Worm (Caenorhabditis elegans) whole organism, mixed stage, embryonic: Measurements from ENCODE around the gene fbxa-151.

Experiments
- elt-1 ChIP-seq: sonication (generic microtip); optimal IDR thresholded peaks from 2 replicates; lab custom pipeline; 2017; ENCODE audit warnings: missing genetic modification characterization, mild to moderate bottlenecking, missing compliant biosample characterization, antibody characterized with exemption, moderate library complexity, borderline replicate concordance; ENCODE audit not compliant: insufficient read depth
- lin-13 ChIP-seq: fragments of 150-350 bp; optimal IDR thresholded peaks from 2 replicates; lab custom pipeline; 2014; ENCODE audit warnings: missing biosample characterization, missing genetic modification characterization
- mep-1 ChIP-seq: fragments of 150-350 bp; optimal IDR thresholded peaks from 2 replicates; lab custom pipeline; 2017; ENCODE audit warnings: missing biosample characterization, missing genetic modification reagents, missing genetic modification characterization, inconsistent platforms
- nhr-237 ChIP-seq: fragments of 150-350 bp; optimal IDR thresholded peaks from 2 replicates; lab custom pipeline; 2014; ENCODE audit warnings: missing biosample characterization, missing genetic modification characterization
- nhr-28 ChIP-seq: fragments of 150-350 bp; optimal IDR thresholded peaks from 2 replicates; lab custom pipeline; 2014; ENCODE audit warnings: missing biosample characterization, missing genetic modification characterization
- pha-4 ChIP-seq: fragments of 150-350 bp; optimal IDR thresholded peaks from 2 replicates; lab custom pipeline; 2018; ENCODE audit warnings: missing biosample characterization, missing genetic modification reagents, missing genetic modification characterization
- tbx-8 ChIP-seq: fragments of 200-800 bp; sonication (Bioruptor generic); optimal IDR thresholded peaks from 2 replicates; lab custom pipeline; 2018; ENCODE audit warnings: mild to moderate bottlenecking, missing genetic modification characterization, moderate library complexity, missing compliant biosample characterization
- unc-39 ChIP-seq: fragments of 150-350 bp; optimal IDR thresholded peaks from 2 replicates; lab custom pipeline; 2014; ENCODE audit warnings: missing biosample characterization, missing genetic modification characterization

DNA sequence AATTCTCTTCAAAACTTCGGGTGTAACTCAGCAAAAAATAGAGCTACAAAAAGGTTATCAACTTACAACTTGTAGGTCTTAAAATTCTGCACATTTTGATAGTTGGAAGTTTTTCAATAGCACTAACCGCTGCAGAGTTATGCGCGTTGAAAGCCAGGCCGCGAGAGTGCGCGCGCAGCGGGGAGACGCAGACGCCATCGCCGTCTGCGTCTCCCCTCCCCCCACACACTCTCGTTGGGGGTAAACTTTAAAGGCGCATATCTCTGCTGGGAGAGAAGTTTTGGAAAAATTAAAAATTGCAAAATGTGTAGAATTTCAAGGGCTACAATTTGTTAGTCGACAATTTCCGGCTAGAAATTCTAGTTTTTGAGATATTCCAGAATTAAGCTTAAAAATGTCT lies 37.2 kb downstream of the fbxa-151 start:
- TF ChIP-seq nhr-237 (tag; lab: Kevin White, UChicago) (no peak), unc-39 (tag; lab: Kevin White, UChicago) (no peak), lin-13 (tag; lab: Kevin White, UChicago) (no peak), mep-1 (tag; lab: Kevin White, UChicago) (no peak), pha-4 (tag; lab: Kevin White, UChicago) (no peak), nhr-28 (tag; lab: Kevin White, UChicago) (no peak), elt-1 (tag; lab: Kevin White, UChicago) (no peak), tbx-8 (GFP tag; lab: Kevin White, UChicago) (no peak)
